Worm (Caenorhabditis elegans) whole organism, young adult: ENCODE measurements around the gene rsd-3.

Experiments
- B0336.3 ChIP-seq: fragments of 200-800 bp; sonication (Bioruptor generic); IDR thresholded peaks from 2 replicates; pipeline ENCODE4 v1.3.6; 2022; ENCODE audit warnings: missing genetic modification characterization, missing compliant biosample characterization
- C06A6.2 ChIP-seq: fragments of 200-800 bp; sonication (Bioruptor generic); conservative IDR thresholded peaks from 2 replicates; pipeline ENCODE4 v1.3.6; 2022; ENCODE audit warnings: missing genetic modification characterization, missing compliant biosample characterization
- D2030.7 ChIP-seq: fragments of 200-800 bp; sonication (Bioruptor generic); IDR thresholded peaks from 2 replicates; pipeline ENCODE4 v1.3.6; 2022; ENCODE audit warnings: missing genetic modification reagents, missing genetic modification characterization, missing compliant biosample characterization
- F22D6.2 ChIP-seq: sonication (generic microtip); optimal IDR thresholded peaks from 2 replicates; lab custom pipeline; 2016; ENCODE audit warnings: mild to moderate bottlenecking, missing genetic modification characterization, missing compliant biosample characterization
- F23B12.7 ChIP-seq: sonication (generic microtip); optimal IDR thresholded peaks from 2 replicates; lab custom pipeline; 2017; ENCODE audit warnings: missing genetic modification characterization, mild to moderate bottlenecking, missing compliant biosample characterization, antibody characterized with exemption, moderate library complexity; ENCODE audit not compliant: insufficient read depth
- F33H1.4 ChIP-seq: fragments of 200-800 bp; sonication (Bioruptor generic); IDR thresholded peaks from 2 replicates; pipeline ENCODE4 v1.3.6; 2022; ENCODE audit warnings: missing genetic modification reagents, missing genetic modification characterization, missing compliant biosample characterization
- F37B4.10 ChIP-seq: fragments of 200-800 bp; sonication (Bioruptor generic); IDR thresholded peaks from 2 replicates; pipeline ENCODE4 v1.3.6; 2022; ENCODE audit warnings: missing genetic modification characterization, missing compliant biosample characterization
- F39B2.1 ChIP-seq: fragments of 200-800 bp; sonication (Bioruptor generic); IDR thresholded peaks from 2 replicates; pipeline ENCODE4 v1.3.6; 2022; ENCODE audit warnings: missing genetic modification reagents, missing genetic modification characterization, missing compliant biosample characterization
- F49E8.2 ChIP-seq: sonication (generic microtip); optimal IDR thresholded peaks from 3 replicates; lab custom pipeline; 2017; ENCODE audit warnings: missing genetic modification characterization, mild to moderate bottlenecking, missing compliant biosample characterization, antibody characterized with exemption, moderate library complexity; ENCODE audit not compliant: insufficient read depth
- K11D2.4 ChIP-seq: fragments of 200-800 bp; sonication (Bioruptor generic); IDR thresholded peaks from 2 replicates; pipeline ENCODE4 v1.3.6; 2022; ENCODE audit warnings: missing genetic modification reagents, missing genetic modification characterization, missing compliant biosample characterization
- Y53F4B.3 ChIP-seq: fragments of 200-800 bp; sonication (Bioruptor generic); IDR thresholded peaks from 2 replicates; pipeline ENCODE4 v1.3.6; 2022; ENCODE audit warnings: missing genetic modification reagents, missing genetic modification characterization, missing compliant biosample characterization
- Y53G8AR.9 ChIP-seq: fragments of 200-800 bp; sonication (Bioruptor generic); conservative IDR thresholded peaks from 2 replicates; pipeline ENCODE4 v1.3.6; 2022; ENCODE audit warnings: missing genetic modification reagents, missing genetic modification characterization, missing compliant biosample characterization
- akir-1 ChIP-seq: fragments of 200-800 bp; sonication (Bioruptor generic); optimal IDR thresholded peaks from 2 replicates; lab custom pipeline; 2018; ENCODE audit warnings: mild to moderate bottlenecking, missing genetic modification characterization, moderate library complexity, missing compliant biosample characterization
- attf-5 ChIP-seq: fragments of 200-800 bp; sonication (Bioruptor generic); optimal IDR thresholded peaks from 2 replicates; lab custom pipeline; 2018; ENCODE audit warnings: mild to moderate bottlenecking, missing genetic modification characterization, missing compliant biosample characterization
- bed-2 ChIP-seq: fragments of 200-800 bp; sonication (Bioruptor generic); IDR thresholded peaks from 2 replicates; pipeline ENCODE4 v1.3.6; 2022; ENCODE audit warnings: missing genetic modification reagents, missing genetic modification characterization, missing compliant biosample characterization
- cebp-1 ChIP-seq, 2 experiments: fragments of 200-800 bp in 1 of 2; sonication (Bioruptor generic) in 1 of 2; sonication (generic microtip) in 1 of 2; IDR thresholded peaks in 1 of 2; optimal IDR thresholded peaks in 1 of 2; 2 replicates each; pipeline versions ENCODE4 v1.3.6 to Lab custom; 2017 to 2022; ENCODE audit warnings: missing compliant biosample characterization in 2 of 2, missing genetic modification characterization in 2 of 2, mild to moderate bottlenecking in 1 of 2, missing genetic modification reagents in 1 of 2, moderate library complexity in 1 of 2
- cebp-2 ChIP-seq: fragments of 200-800 bp; sonication (Bioruptor generic); IDR thresholded peaks from 2 replicates; pipeline ENCODE4 v1.3.6; 2022; ENCODE audit warnings: missing genetic modification characterization, missing compliant biosample characterization
- ceh-100 ChIP-seq: fragments of 200-800 bp; sonication (Bioruptor generic); IDR thresholded peaks from 2 replicates; pipeline ENCODE4 v1.3.6; 2022; ENCODE audit warnings: missing genetic modification reagents, missing genetic modification characterization, missing compliant biosample characterization
- ceh-27 ChIP-seq: fragments of 200-800 bp; sonication (Bioruptor generic); optimal IDR thresholded peaks from 2 replicates; lab custom pipeline; 2018; ENCODE audit warnings: mild to moderate bottlenecking, missing genetic modification characterization, moderate library complexity, missing compliant biosample characterization
- ceh-79 ChIP-seq: sonication (generic microtip); optimal IDR thresholded peaks from 2 replicates; lab custom pipeline; 2017; ENCODE audit warnings: mild to moderate bottlenecking, missing genetic modification characterization, missing compliant biosample characterization
- ceh-91 ChIP-seq: fragments of 200-800 bp; sonication (Bioruptor generic); IDR thresholded peaks from 2 replicates; pipeline ENCODE4 v1.3.6; 2022; ENCODE audit warnings: missing genetic modification reagents, missing genetic modification characterization, missing compliant biosample characterization
- dpl-1 ChIP-seq: fragments of 150-350 bp; optimal IDR thresholded peaks from 2 replicates; lab custom pipeline; 2014; ENCODE audit warnings: missing biosample characterization, missing genetic modification reagents, missing genetic modification characterization
- efl-1 ChIP-seq: fragments of 150-350 bp; optimal IDR thresholded peaks from 2 replicates; lab custom pipeline; 2014; ENCODE audit warnings: missing biosample characterization, missing genetic modification reagents, missing genetic modification characterization
- ets-4 ChIP-seq: fragments of 200-800 bp; sonication (Bioruptor generic); optimal IDR thresholded peaks from 2 replicates; lab custom pipeline; 2018; ENCODE audit warnings: mild to moderate bottlenecking, missing genetic modification characterization, missing compliant biosample characterization
- fkh-3 ChIP-seq: sonication (generic microtip); optimal IDR thresholded peaks from 2 replicates; lab custom pipeline; 2016; ENCODE audit warnings: mild to moderate bottlenecking, missing genetic modification characterization, missing compliant biosample characterization
- him-1 ChIP-seq: sonication (generic microtip); optimal IDR thresholded peaks from 2 replicates; lab custom pipeline; 2016; ENCODE audit warnings: missing genotype, missing genetic modification reagents, missing genetic modification characterization, missing compliant biosample characterization
- hlh-26 ChIP-seq: fragments of 200-800 bp; sonication (Bioruptor generic); conservative IDR thresholded peaks from 2 replicates; pipeline ENCODE4 v1.3.6; 2022; ENCODE audit warnings: missing genetic modification reagents, missing genetic modification characterization, missing compliant biosample characterization
- hmg-1.2 ChIP-seq: fragments of 200-800 bp; sonication (Bioruptor generic); IDR thresholded peaks from 2 replicates; pipeline ENCODE4 v1.3.6; 2022; ENCODE audit warnings: missing genetic modification reagents, missing genetic modification characterization, missing compliant biosample characterization
- hmg-20 ChIP-seq: fragments of 200-800 bp; sonication (Bioruptor generic); IDR thresholded peaks from 2 replicates; pipeline ENCODE4 v1.3.6; 2022; ENCODE audit warnings: missing genetic modification reagents, missing genetic modification characterization, missing compliant biosample characterization
- hrde-1 ChIP-seq: sonication (generic microtip); optimal IDR thresholded peaks from 2 replicates; lab custom pipeline; 2016; ENCODE audit warnings: missing genetic modification characterization, mild to moderate bottlenecking, missing compliant biosample characterization, moderate library complexity, missing genotype, missing genetic modification reagents, borderline replicate concordance
- let-526 ChIP-seq: fragments of 200-800 bp; sonication (Bioruptor generic); IDR thresholded peaks from 2 replicates; pipeline ENCODE4 v1.3.6; 2022; ENCODE audit warnings: missing genetic modification reagents, missing genetic modification characterization, missing compliant biosample characterization
- lin-40 ChIP-seq: sonication (generic microtip); optimal IDR thresholded peaks from 2 replicates; lab custom pipeline; 2016; ENCODE audit warnings: missing genetic modification characterization, mild to moderate bottlenecking, missing compliant biosample characterization, missing genotype, missing genetic modification reagents
- mel-28 ChIP-seq: sonication (generic microtip); optimal IDR thresholded peaks from 2 replicates; lab custom pipeline; 2016; ENCODE audit warnings: borderline replicate concordance, mild to moderate bottlenecking, missing genetic modification characterization, missing compliant biosample characterization
- mes-4 ChIP-seq: sonication (generic microtip); optimal IDR thresholded peaks from 2 replicates; lab custom pipeline; 2016; ENCODE audit warnings: missing genotype, missing genetic modification characterization, missing compliant biosample characterization
- nfya-2 ChIP-seq: fragments of 200-800 bp; sonication (Bioruptor generic); IDR thresholded peaks from 2 replicates; pipeline ENCODE4 v1.3.6; 2022; ENCODE audit warnings: missing genetic modification reagents, missing genetic modification characterization, missing compliant biosample characterization
- nfyb-1 ChIP-seq: fragments of 200-800 bp; sonication (Bioruptor generic); IDR thresholded peaks from 2 replicates; pipeline ENCODE4 v1.3.6; 2022; ENCODE audit warnings: missing genetic modification reagents, missing genetic modification characterization, missing compliant biosample characterization
- nhr-80 ChIP-seq: sonication (generic microtip); optimal IDR thresholded peaks from 2 replicates; lab custom pipeline; 2016; ENCODE audit warnings: missing genetic modification characterization, missing compliant biosample characterization
- repo-1 ChIP-seq: sonication (generic microtip); optimal IDR thresholded peaks from 2 replicates; lab custom pipeline; 2017; ENCODE audit warnings: mild to moderate bottlenecking, missing genetic modification characterization, missing compliant biosample characterization
- sdz-38 ChIP-seq: sonication (generic microtip); optimal IDR thresholded peaks from 2 replicates; lab custom pipeline; 2016; ENCODE audit warnings: missing genotype, missing genetic modification characterization, missing compliant biosample characterization
- snpc-3.4 ChIP-seq: sonication (generic microtip); optimal IDR thresholded peaks from 2 replicates; lab custom pipeline; 2017; ENCODE audit warnings: missing genetic modification characterization, mild to moderate bottlenecking, missing compliant biosample characterization, antibody characterized with exemption, moderate library complexity, missing genotype, missing genetic modification reagents
- snpc-4 ChIP-seq, 5 experiments: fragments of 150-350 bp in 1 of 5; sonication (generic microtip) in 4 of 5; optimal IDR thresholded peaks; 2 replicates each; lab custom pipeline; 2014 to 2018; ENCODE audit warnings: missing genetic modification characterization in 5 of 5, missing biosample characterization in 3 of 5, antibody characterized with exemption in 2 of 5, mild to moderate bottlenecking in 2 of 5, missing compliant biosample characterization in 2 of 5, missing genotype in 2 of 5, moderate library complexity in 2 of 5, missing genetic modification reagents in 1 of 5
- somi-1 ChIP-seq: fragments of 200-800 bp; sonication (Bioruptor generic); optimal IDR thresholded peaks from 2 replicates; lab custom pipeline; 2018; ENCODE audit warnings: mild to moderate bottlenecking, missing genetic modification characterization, missing compliant biosample characterization
- tbp1 ChIP-seq: fragments of 200-800 bp; sonication (Bioruptor generic); optimal IDR thresholded peaks from 2 replicates; lab custom pipeline; 2018; ENCODE audit warnings: mild to moderate bottlenecking, missing genetic modification characterization, missing compliant biosample characterization
- tlf-1 ChIP-seq: fragments of 200-800 bp; sonication (Bioruptor generic); optimal IDR thresholded peaks from 2 replicates; lab custom pipeline; 2018; ENCODE audit warnings: mild to moderate bottlenecking, missing genetic modification characterization, missing compliant biosample characterization
- zfh-2 ChIP-seq: fragments of 200-800 bp; sonication (Bioruptor generic); conservative IDR thresholded peaks from 2 replicates; pipeline ENCODE4 v1.3.6; 2022; ENCODE audit warnings: missing genetic modification reagents, missing genetic modification characterization, missing compliant biosample characterization
- ztf-26 ChIP-seq: sonication (generic microtip); optimal IDR thresholded peaks from 2 replicates; lab custom pipeline; 2017; ENCODE audit warnings: missing genetic modification characterization, missing compliant biosample characterization
- ztf-3 ChIP-seq: fragments of 200-800 bp; sonication (Bioruptor generic); optimal IDR thresholded peaks from 2 replicates; lab custom pipeline; 2018; ENCODE audit warnings: mild to moderate bottlenecking, missing genetic modification characterization, missing compliant biosample characterization

The rsd-3 gene

ce11 chrX:11757666-11758065, 40.6 kb upstream of the rsd-3 start (continued):
- TF ChIP-seq ceh-79: peak; percentile 36
- TF ChIP-seq snpc-3.4: peak; percentile 77
- peak; percentile 76 for TF ChIP-seq D2030.7 (GFP tag; lab: Robert Waterston, UW)
- peak; percentile 80 for TF ChIP-seq hmg-1.2 (GFP tag; lab: Robert Waterston, UW)
- peak; percentile 56 for TF ChIP-seq repo-1
- no peak for TF ChIP-seq akir-1 (GFP tag; lab: Kevin White, UChicago)
- TF ChIP-seq nhr-80 (tag; lab: Kevin White, UChicago): no peak
- TF ChIP-seq F23B12.7: peak; percentile 90
- no peak for TF ChIP-seq zfh-2 (GFP tag; lab: Robert Waterston, UW)
- peak; percentile 63 for TF ChIP-seq ceh-100 (GFP tag; lab: Robert Waterston, UW)
- TF ChIP-seq F37B4.10 (GFP tag; lab: Robert Waterston, UW): 0 out of 2 replicates have a peak, but pooled peaks have one; percentile 44
- TF ChIP-seq nfya-2 (GFP tag; lab: Robert Waterston, UW): 0 out of 2 replicates have a peak, but pooled peaks have one; percentile 70
- no peak for TF ChIP-seq efl-1 (GFP tag; lab: Kevin White, UChicago)
- peak; percentile 61; the same call in 1 of the 2 replicates for TF ChIP-seq let-526 (GFP tag; lab: Robert Waterston, UW)
- TF ChIP-seq cebp-1 (GFP tag; IDR thresholded peaks at IDR 0.05; lab: Robert Waterston, UW): peak; percentile 53; the same call in 1 of the 2 replicates
- TF ChIP-seq cebp-1 (tag; optimal IDR thresholded peaks at IDR 0.05; lab: Kevin White, UChicago): no peak
- 0 out of 2 replicates have a peak, but pooled peaks have one; percentile 52 for TF ChIP-seq F39B2.1 (GFP tag; lab: Robert Waterston, UW)
- TF ChIP-seq tbp1 (GFP tag; lab: Kevin White, UChicago): peak; percentile 99
- TF ChIP-seq him-1 (tag; lab: Kevin White, UChicago): peak; percentile 96
- TF ChIP-seq ztf-26 (tag; lab: Kevin White, UChicago): peak; percentile 64
- TF ChIP-seq ceh-91: no peak
- TF ChIP-seq lin-40 (tag; lab: Kevin White, UChicago): peak; percentile 73
- TF ChIP-seq bed-2 (GFP tag; lab: Robert Waterston, UW): peak; percentile 58; the same call in 1 of the 2 replicates
- peak; percentile 73 for TF ChIP-seq Y53F4B.3
- TF ChIP-seq somi-1 (GFP tag; lab: Kevin White, UChicago): peak; percentile 72
- TF ChIP-seq ztf-3: peak; percentile 31
- no peak for TF ChIP-seq hlh-26
- peak; percentile 77 for TF ChIP-seq K11D2.4 (GFP tag; lab: Robert Waterston, UW)
- peak; percentile 72 for TF ChIP-seq attf-5 (GFP tag; lab: Kevin White, UChicago)
- peak; percentile 10 for TF ChIP-seq F49E8.2
- peak; percentile 57 for TF ChIP-seq hrde-1 (tag; lab: Kevin White, UChicago)
- peak; percentile 58 for TF ChIP-seq fkh-3 (tag; lab: Kevin White, UChicago)
- TF ChIP-seq B0336.3 (GFP tag; lab: Robert Waterston, UW): no peak
- TF ChIP-seq snpc-4 (GFP tag; optimal IDR thresholded peaks at IDR 0.05; lab: Kevin White, UChicago): peak; percentile 82
- TF ChIP-seq snpc-4 (tag; optimal IDR thresholded peaks at IDR 0.05; lab: Kevin White, UChicago): peak in 1 of 4 experiments; percentile 83
- TF ChIP-seq nfyb-1: peak; percentile 91
- peak; percentile 40 for TF ChIP-seq F22D6.2 (tag; lab: Kevin White, UChicago)
- no peak for TF ChIP-seq F33H1.4
- TF ChIP-seq mel-28: no peak
- no peak for TF ChIP-seq sdz-38
- TF ChIP-seq hmg-20: peak; percentile 67; the same call in 1 of the 2 replicates
- TF ChIP-seq C06A6.2 (GFP tag; lab: Robert Waterston, UW): peak; percentile 64; the same call in 1 of the 2 replicates
- TF ChIP-seq tlf-1 (GFP tag; lab: Kevin White, UChicago): peak; percentile 60
- TF ChIP-seq mes-4 (tag; lab: Kevin White, UChicago): peak; percentile 88
- TF ChIP-seq Y53G8AR.9: no peak; the same call in 1 of the 2 replicates
- TF ChIP-seq ets-4 (GFP tag; lab: Kevin White, UChicago): no peak
- TF ChIP-seq cebp-2 (GFP tag; lab: Robert Waterston, UW): 0 out of 2 replicates have a peak, but pooled peaks have one; percentile 87
- TF ChIP-seq dpl-1: no peak
- TF ChIP-seq ceh-27: peak; percentile 85
